Comparison of ENCODE assay signal across 5 fruit fly cellular contexts in the genomic region with DNA sequence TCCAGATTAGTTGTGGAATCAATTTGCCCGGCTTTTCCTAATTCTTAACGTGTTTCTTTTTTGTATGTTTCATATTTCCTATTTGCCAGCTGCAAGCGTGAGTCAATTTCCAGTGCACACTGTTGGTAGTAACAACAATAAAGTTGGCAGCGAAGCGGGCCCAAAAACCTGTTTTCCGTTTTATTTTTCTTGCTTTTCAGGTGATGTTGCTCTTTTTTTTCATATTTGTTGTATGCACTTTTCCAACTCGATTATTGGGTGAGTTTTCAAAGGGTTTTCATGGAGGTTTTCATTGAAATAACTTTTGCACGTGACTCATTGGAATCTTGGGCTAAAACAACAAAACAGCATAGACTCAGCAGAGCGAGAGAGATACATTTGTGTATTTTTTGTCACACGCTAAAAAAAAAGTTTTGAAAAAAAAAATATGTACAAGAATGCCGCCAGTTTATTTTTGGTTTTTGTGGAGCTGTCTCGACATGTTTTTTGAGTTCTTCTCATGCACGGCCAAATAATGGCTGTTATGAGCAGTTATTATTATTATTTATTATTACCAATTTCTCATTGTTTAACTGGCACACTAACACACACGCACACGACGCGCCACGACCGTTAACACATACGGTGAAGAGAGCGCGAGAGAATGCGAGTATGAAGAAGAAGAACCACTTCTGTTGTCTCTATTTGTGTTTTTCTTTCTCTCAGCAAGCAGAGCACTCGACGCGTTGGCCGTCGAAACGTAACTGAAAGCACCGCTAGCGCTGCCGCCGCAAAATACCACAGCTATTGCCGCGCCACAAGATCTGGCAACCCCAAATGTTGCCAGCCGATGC.
TF ChIP-seq lines count a peak whose summit lies in the region.

TSS of gene Fas2 (minus strand) at position 748 of the 833 bp plus-strand sequence.

TF ChIP-seq in whole organism, adult, 20 proteins besides CTCF, POLR2A, EP300 and RAD21 (continued from another document):
- TF ChIP-seq tj (GFP tag; optimal IDR thresholded peaks at IDR 0.05; lab: Kevin White, UChicago) = peak; percentile 56
- TF ChIP-seq cic (GFP tag; optimal IDR thresholded peaks at IDR 0.05; lab: Kevin White, UChicago) = no peak
- TF ChIP-seq CG11617 (GFP tag; optimal IDR thresholded peaks at IDR 0.05; lab: Kevin White, UChicago) = peak; percentile 30
- peak; percentile 15 for TF ChIP-seq CG33017 (tag; optimal IDR thresholded peaks at IDR 0.05; lab: Kevin White, UChicago)

TF ChIP-seq in whole organism, embryonic, 481 proteins besides CTCF, POLR2A, EP300 and RAD21 (continued from another document and continues in another):
- TF ChIP-seq Dad (GFP tag; optimal IDR thresholded peaks at IDR 0.05; lab: Kevin White, UChicago) (peak; percentile 15), stc (GFP tag; IDR thresholded peaks at IDR 0.05; lab: Robert Waterston, UW) (peak; percentile 50; the same call in 1 of the 2 replicates), CG11093 (GFP tag; IDR thresholded peaks at IDR 0.05; lab: Robert Waterston, UW) (no peak), sens-2 (GFP tag; IDR thresholded peaks at IDR 0.05; lab: Robert Waterston, UW) (0 out of 2 replicates have a peak, but pooled peaks have one; percentile 37), CG14050 (GFP tag; IDR thresholded peaks at IDR 0.05; lab: Robert Waterston, UW) (0 out of 3 replicates have a peak, but pooled peaks have one; percentile 32), danr (GFP tag; IDR thresholded peaks at IDR 0.05; lab: Robert Waterston, UW) (no peak), CG10979 (tag; optimal IDR thresholded peaks at IDR 0.05; lab: Kevin White, UChicago) (peak; percentile 32), ase (GFP tag; IDR thresholded peaks at IDR 0.05; lab: Robert Waterston, UW) (peak; percentile 27; the same call in 1 of the 3 replicates), CG8388 (GFP tag; optimal IDR thresholded peaks at IDR 0.05; lab: Kevin White, UChicago) (no peak), gro (GFP tag; optimal IDR thresholded peaks at IDR 0.05; lab: Kevin White, UChicago) (peak; percentile 61), CG11695 (GFP tag; IDR thresholded peaks at IDR 0.05; lab: Robert Waterston, UW) (peak; percentile 56; the same call in 1 of the 3 replicates), abd-A (tag; optimal IDR thresholded peaks at IDR 0.05; lab: Kevin White, UChicago) (peak; percentile 45), H15 (GFP tag; IDR thresholded peaks at IDR 0.05; lab: Robert Waterston, UW) (peak; percentile 9; the same call in 1 of the 3 replicates), CG10431 (GFP tag; optimal IDR thresholded peaks at IDR 0.05; lab: Kevin White, UChicago) (no peak), CG33213 (GFP tag; optimal IDR thresholded peaks at IDR 0.05; lab: Kevin White, UChicago) (peak; percentile 28), onecut (GFP tag; IDR thresholded peaks at IDR 0.05; lab: Robert Waterston, UW) (peak; percentile 72), CG12391 (tag; optimal IDR thresholded peaks at IDR 0.05; lab: Kevin White, UChicago) (peak; percentile 14), mam (GFP tag; optimal IDR thresholded peaks at IDR 0.05; lab: Kevin White, UChicago) (peak; percentile 12), sima (GFP tag; optimal IDR thresholded peaks at IDR 0.05; lab: Kevin White, UChicago) (no peak), CG7963 (GFP tag; IDR thresholded peaks at IDR 0.05; lab: Robert Waterston, UW; ENCODE audit: partially characterized antibody) (no peak), CG7928 (GFP tag; optimal IDR thresholded peaks at IDR 0.05; lab: Kevin White, UChicago) (peak; percentile 30), exex (tag; optimal IDR thresholded peaks at IDR 0.05; lab: Kevin White, UChicago) (no peak), pita (GFP tag; optimal IDR thresholded peaks at IDR 0.05; lab: Kevin White, UChicago) (no peak), scrt (GFP tag; optimal IDR thresholded peaks at IDR 0.05; lab: Kevin White, UChicago) (peak; percentile 58), GATAe (GFP tag; conservative IDR thresholded peaks at IDR 0.05; lab: Robert Waterston, UW) (no peak), ranshi (GFP tag; IDR thresholded peaks at IDR 0.05; lab: Robert Waterston, UW) (no peak), Taf1 (GFP tag; IDR thresholded peaks at IDR 0.05; lab: Robert Waterston, UW) (0 out of 2 replicates have a peak, but pooled peaks have one; percentile 52), Dip3 (GFP tag; optimal IDR thresholded peaks at IDR 0.05; lab: Kevin White, UChicago) (no peak)

TF ChIP-seq in whole organism, prepupa, 60 proteins besides CTCF, POLR2A, EP300 and RAD21 (continued from another document and continues in another):
- TF ChIP-seq CG9139 (GFP tag; optimal IDR thresholded peaks at IDR 0.05; lab: Kevin White, UChicago) (peak; percentile 57), fd85E (GFP tag; optimal IDR thresholded peaks at IDR 0.05; lab: Kevin White, UChicago) (peak; percentile 57), Ets21C (GFP tag; optimal IDR thresholded peaks at IDR 0.05; lab: Kevin White, UChicago) (no peak), CG8319 (GFP tag; optimal IDR thresholded peaks at IDR 0.05; lab: Kevin White, UChicago) (no peak), CG11902 (GFP tag; optimal IDR thresholded peaks at IDR 0.05; lab: Kevin White, UChicago) (no peak), dsx (GFP tag; optimal IDR thresholded peaks at IDR 0.05; lab: Kevin White, UChicago; ENCODE audit: poor library complexity, severe bottlenecking) (peak; percentile 50), CG10631 (GFP tag; optimal IDR thresholded peaks at IDR 0.05; lab: Kevin White, UChicago) (peak; percentile 46), Hr39 (GFP tag; optimal IDR thresholded peaks at IDR 0.05; lab: Kevin White, UChicago) (no peak), Eip75B (GFP tag; optimal IDR thresholded peaks at IDR 0.05; lab: Kevin White, UChicago) (peak; percentile 67), CG4318 (GFP tag; optimal IDR thresholded peaks at IDR 0.05; lab: Kevin White, UChicago) (peak; percentile 32), acj6 (GFP tag; optimal IDR thresholded peaks at IDR 0.05; lab: Kevin White, UChicago) (peak; percentile 5), dac (GFP tag; optimal IDR thresholded peaks at IDR 0.05; lab: Kevin White, UChicago) (peak; percentile 50), fkh (GFP tag; optimal IDR thresholded peaks at IDR 0.05; lab: Kevin White, UChicago) (peak; percentile 71), CG8119 (GFP tag; IDR thresholded peaks at IDR 0.05; lab: Robert Waterston, UW) (peak; percentile 69), CG32006 (GFP tag; optimal IDR thresholded peaks at IDR 0.05; lab: Kevin White, UChicago) (peak; percentile 76), CG34406 (GFP tag; optimal IDR thresholded peaks at IDR 0.05; lab: Kevin White, UChicago) (peak; percentile 36), CG6792 (GFP tag; optimal IDR thresholded peaks at IDR 0.05; lab: Kevin White, UChicago) (peak; percentile 13), Eip93F (GFP tag; optimal IDR thresholded peaks at IDR 0.05; lab: Kevin White, UChicago) (no peak), CG31627 (GFP tag; optimal IDR thresholded peaks at IDR 0.05; lab: Kevin White, UChicago) (no peak), Hr38 (GFP tag; optimal IDR thresholded peaks at IDR 0.05; lab: Kevin White, UChicago) (no peak), CG10669 (GFP tag; optimal IDR thresholded peaks at IDR 0.05; lab: Kevin White, UChicago) (no peak), Met (GFP tag; optimal IDR thresholded peaks at IDR 0.05; lab: Kevin White, UChicago) (peak; percentile 55), Gug (GFP tag; IDR thresholded peaks at IDR 0.05; lab: Robert Waterston, UW) (peak; percentile 20; the same call in 1 of the 2 replicates), spab (GFP tag; optimal IDR thresholded peaks at IDR 0.05; lab: Kevin White, UChicago) (no peak), net (GFP tag; optimal IDR thresholded peaks at IDR 0.05; lab: Kevin White, UChicago) (peak; percentile 57), CG1621 (tag; optimal IDR thresholded peaks at IDR 0.05; lab: Kevin White, UChicago) (peak; percentile 36), lz (GFP tag; optimal IDR thresholded peaks at IDR 0.05; lab: Kevin White, UChicago) (peak; percentile 25), cyc (GFP tag; optimal IDR thresholded peaks at IDR 0.05; lab: Kevin White, UChicago) (peak; percentile 32), eg (GFP tag; IDR thresholded peaks at IDR 0.05; lab: Robert Waterston, UW) (peak; percentile 73), topi (GFP tag; optimal IDR thresholded peaks at IDR 0.05; lab: Kevin White, UChicago) (peak; percentile 66)

TF ChIP-seq in whole organism, pupa, 21 proteins besides CTCF, POLR2A, EP300 and RAD21 (continued from another document):
- TF ChIP-seq Ets98B (GFP tag; IDR thresholded peaks at IDR 0.05; lab: Robert Waterston, UW) (peak; percentile 59), CG34367 (tag; optimal IDR thresholded peaks at IDR 0.05; lab: Kevin White, UChicago) (no peak), CG32121 (GFP tag; IDR thresholded peaks at IDR 0.05; lab: Robert Waterston, UW) (peak; percentile 70)

TF ChIP-seq in whole organism, wandering third instar larva, 38 proteins besides CTCF, POLR2A, EP300 and RAD21 (continued from another document):
- TF ChIP-seq foxo (GFP tag; optimal IDR thresholded peaks at IDR 0.05; lab: Kevin White, UChicago) (peak in 1 of 2 experiments; percentile 61), Mio (GFP tag; optimal IDR thresholded peaks at IDR 0.05; lab: Kevin White, UChicago) (no peak), OdsH (GFP tag; optimal IDR thresholded peaks at IDR 0.05; lab: Kevin White, UChicago) (peak; percentile 35), Vsx2 (GFP tag; optimal IDR thresholded peaks at IDR 0.05; lab: Kevin White, UChicago; ENCODE audit: partially characterized antibody) (peak; percentile 91), CrebA (GFP tag; optimal IDR thresholded peaks at IDR 0.05; lab: Kevin White, UChicago; ENCODE audit: borderline replicate concordance) (peak; percentile 1), CG32264 (GFP tag; optimal IDR thresholded peaks at IDR 0.05; lab: Kevin White, UChicago) (peak; percentile 16), lola (GFP tag; optimal IDR thresholded peaks at IDR 0.05; lab: Kevin White, UChicago) (no peak), brk (GFP tag; optimal IDR thresholded peaks at IDR 0.05; lab: Kevin White, UChicago) (no peak), Myc (optimal IDR thresholded peaks at IDR 0.05; lab: Kevin White, UChicago) (no peak), Jra (GFP tag; optimal IDR thresholded peaks at IDR 0.05; lab: Kevin White, UChicago) (no peak), N (GFP tag; optimal IDR thresholded peaks at IDR 0.05; lab: Kevin White, UChicago) (no peak), Sp1 (GFP tag; optimal IDR thresholded peaks at IDR 0.05; lab: Kevin White, UChicago) (peak; percentile 54), Dif (GFP tag; optimal IDR thresholded peaks at IDR 0.05; lab: Kevin White, UChicago; ENCODE audit: partially characterized antibody) (peak; percentile 85), Hnf4 (GFP tag; optimal IDR thresholded peaks at IDR 0.05; lab: Kevin White, UChicago) (peak; percentile 46), Hr83 (GFP tag; optimal IDR thresholded peaks at IDR 0.05; lab: Kevin White, UChicago; ENCODE audit: poor library complexity, severe bottlenecking) (peak; percentile 81), HLH106 (tag; optimal IDR thresholded peaks at IDR 0.05; lab: Kevin White, UChicago) (peak; percentile 7), h (GFP tag; optimal IDR thresholded peaks at IDR 0.05; lab: Kevin White, UChicago) (peak; percentile 70), Rel (GFP tag; optimal IDR thresholded peaks at IDR 0.05; lab: Kevin White, UChicago) (peak; percentile 34), Rel (tag; optimal IDR thresholded peaks at IDR 0.05; lab: Kevin White, UChicago) (peak; percentile 40)
